Worm (Caenorhabditis elegans) whole organism, L1 larva: Measurements from ENCODE around the gene F14H8.8.

Experiments
- C16A3.4 ChIP-seq: fragments of 150-350 bp; optimal IDR thresholded peaks from 2 replicates; lab custom pipeline; 2014; ENCODE audit warnings: missing biosample characterization, missing genetic modification characterization
- C34B4.2 ChIP-seq: sonication (generic microtip); optimal IDR thresholded peaks from 2 replicates; lab custom pipeline; 2017; ENCODE audit warnings: mild to moderate bottlenecking, missing genetic modification characterization, missing compliant biosample characterization
- alr-1 ChIP-seq: fragments of 200-800 bp; sonication (Bioruptor generic); optimal IDR thresholded peaks from 2 replicates; lab custom pipeline; 2018; ENCODE audit warnings: borderline replicate concordance, mild to moderate bottlenecking, missing genetic modification characterization, missing compliant biosample characterization
- ama-1 ChIP-seq: fragments of 150-350 bp; optimal IDR thresholded peaks from 2 replicates; lab custom pipeline; 2014
- ceh-82 ChIP-seq, 3 experiments: fragments of 150-350 bp in 1 of 3; sonication (generic microtip) in 2 of 3; optimal IDR thresholded peaks; 2 replicates each; lab custom pipeline; 2014 to 2017; ENCODE audit warnings: missing biosample characterization in 3 of 3, missing genetic modification characterization in 3 of 3
- ceh-88 ChIP-seq: fragments of 200-800 bp; sonication (Bioruptor generic); IDR thresholded peaks from 2 replicates; pipeline ENCODE4 v1.3.6; 2022; ENCODE audit warnings: missing genetic modification characterization, missing compliant biosample characterization
- dpl-1 ChIP-seq, 3 experiments: fragments of 150-350 bp in 2 of 3; sonication (generic microtip) in 1 of 3; optimal IDR thresholded peaks; 2 replicates each; lab custom pipeline; 2014 to 2017; ENCODE audit warnings: missing biosample characterization in 3 of 3, missing genetic modification characterization in 3 of 3, missing genetic modification reagents in 3 of 3
- dsc-1 ChIP-seq: sonication (generic microtip); optimal IDR thresholded peaks from 2 replicates; lab custom pipeline; 2016; ENCODE audit warnings: mild to moderate bottlenecking, missing genetic modification characterization, missing compliant biosample characterization
- efl-1 ChIP-seq, 4 experiments: fragments of 150-350 bp; optimal IDR thresholded peaks in 3 of 4; peaks in 1 of 4; 1 replicate in 1 of 4; 2 replicates in 3 of 4; lab custom pipeline; 2014; ENCODE audit warnings: missing biosample characterization in 2 of 4, missing genetic modification characterization in 2 of 4, missing genetic modification reagents in 2 of 4
- egl-13 ChIP-seq: sonication (generic microtip); optimal IDR thresholded peaks from 2 replicates; lab custom pipeline; 2016; ENCODE audit warnings: missing genotype, missing genetic modification reagents, missing genetic modification characterization, missing compliant biosample characterization
- egl-27 ChIP-seq, 2 experiments: fragments of 150-350 bp in 1 of 2; sonication (generic microtip); optimal IDR thresholded peaks; 3 replicates each; lab custom pipeline; 2017 to 2018; ENCODE audit warnings: missing biosample characterization in 2 of 2, missing genetic modification characterization in 2 of 2, missing genetic modification reagents in 2 of 2
- elt-3 ChIP-seq, 6 experiments: fragments of 150-350 bp in 1 of 6; sonication (generic microtip); optimal IDR thresholded peaks; 2 replicates each; lab custom pipeline; 2017 to 2018; ENCODE audit warnings: missing biosample characterization in 6 of 6, missing genetic modification characterization in 6 of 6, inconsistent platforms in 1 of 6
- fkh-4 ChIP-seq: sonication (generic microtip); optimal IDR thresholded peaks from 2 replicates; lab custom pipeline; 2016; ENCODE audit warnings: missing compliant biosample characterization, missing genetic modification characterization, borderline replicate concordance
- fkh-8 ChIP-seq: sonication (generic microtip); optimal IDR thresholded peaks from 2 replicates; lab custom pipeline; 2016; ENCODE audit warnings: mild to moderate bottlenecking, missing genetic modification characterization, missing compliant biosample characterization
- fos-1 ChIP-seq: fragments of 150-350 bp; optimal IDR thresholded peaks from 2 replicates; lab custom pipeline; 2014; ENCODE audit warnings: missing biosample characterization, missing genetic modification characterization
- hlh-4 ChIP-seq: sonication (generic microtip); optimal IDR thresholded peaks from 2 replicates; lab custom pipeline; 2016; ENCODE audit warnings: mild to moderate bottlenecking, missing genetic modification characterization, missing compliant biosample characterization
- hpl-2 ChIP-seq: fragments of 150-350 bp; optimal IDR thresholded peaks from 2 replicates; lab custom pipeline; 2014; ENCODE audit warnings: missing biosample characterization, missing genetic modification reagents, missing genetic modification characterization
- lin-13 ChIP-seq: fragments of 150-350 bp; optimal IDR thresholded peaks from 2 replicates; lab custom pipeline; 2014; ENCODE audit warnings: missing biosample characterization, missing genetic modification reagents, missing genetic modification characterization
- lin-14 ChIP-seq: fragments of 200-800 bp; sonication (Bioruptor generic); optimal IDR thresholded peaks from 2 replicates; lab custom pipeline; 2018; ENCODE audit warnings: mild to moderate bottlenecking, missing genetic modification characterization, moderate library complexity, missing compliant biosample characterization
- lin-15B ChIP-seq: fragments of 150-350 bp; sonication (generic microtip); optimal IDR thresholded peaks from 3 replicates; lab custom pipeline; 2014; ENCODE audit warnings: missing biosample characterization, missing genetic modification characterization
- lin-39 ChIP-seq: fragments of 150-350 bp; optimal IDR thresholded peaks from 2 replicates; lab custom pipeline; 2014; ENCODE audit warnings: missing biosample characterization, missing genetic modification reagents, missing genetic modification characterization
- lsy-2 ChIP-seq, 2 experiments: fragments of 150-350 bp; optimal IDR thresholded peaks; 2 replicates each; lab custom pipeline; 2014; ENCODE audit warnings: missing biosample characterization in 2 of 2, missing genetic modification characterization in 2 of 2
- mef-2 ChIP-seq: fragments of 150-350 bp; optimal IDR thresholded peaks from 2 replicates; lab custom pipeline; 2014; ENCODE audit warnings: missing biosample characterization, missing genetic modification characterization
- mep-1 ChIP-seq: fragments of 150-350 bp; optimal IDR thresholded peaks from 2 replicates; lab custom pipeline; 2014; ENCODE audit warnings: missing biosample characterization, missing genetic modification characterization
- nhr-237 ChIP-seq: fragments of 150-350 bp; optimal IDR thresholded peaks from 2 replicates; lab custom pipeline; 2014; ENCODE audit warnings: missing biosample characterization, missing genetic modification characterization
- nhr-28 ChIP-seq: fragments of 150-350 bp; optimal IDR thresholded peaks from 2 replicates; lab custom pipeline; 2014; ENCODE audit warnings: missing biosample characterization, missing genetic modification characterization
- nhr-71 ChIP-seq: sonication (generic microtip); optimal IDR thresholded peaks from 2 replicates; lab custom pipeline; 2016; ENCODE audit warnings: mild to moderate bottlenecking, missing genetic modification characterization, moderate library complexity, missing compliant biosample characterization
- nhr-77 ChIP-seq: fragments of 150-350 bp; optimal IDR thresholded peaks from 2 replicates; lab custom pipeline; 2014; ENCODE audit warnings: missing biosample characterization, missing genetic modification characterization
- nhr-85 ChIP-seq: sonication (generic microtip); peaks from one replicate; lab custom pipeline; 2016; ENCODE audit warnings: missing genetic modification characterization, inconsistent platforms, missing compliant biosample characterization
- snpc-4 ChIP-seq: fragments of 150-350 bp; optimal IDR thresholded peaks from 2 replicates; lab custom pipeline; 2014; ENCODE audit warnings: missing biosample characterization, missing genetic modification characterization
- sox-4 ChIP-seq: sonication (generic microtip); optimal IDR thresholded peaks from 2 replicates; lab custom pipeline; 2016; ENCODE audit warnings: missing genetic modification characterization, missing compliant biosample characterization
- tbx-2 ChIP-seq: sonication (generic microtip); optimal IDR thresholded peaks from 2 replicates; lab custom pipeline; 2016; ENCODE audit warnings: missing genetic modification characterization, missing compliant biosample characterization
- tlp-1 ChIP-seq: fragments of 150-350 bp; optimal IDR thresholded peaks from 2 replicates; lab custom pipeline; 2014; ENCODE audit warnings: missing biosample characterization, missing genetic modification characterization
- unc-62 ChIP-seq: fragments of 150-350 bp; optimal IDR thresholded peaks from 2 replicates; lab custom pipeline; 2014; ENCODE audit warnings: missing biosample characterization, missing genetic modification reagents, missing genetic modification characterization
- unc-86 ChIP-seq: sonication (generic microtip); optimal IDR thresholded peaks from 2 replicates; lab custom pipeline; 2016; ENCODE audit warnings: missing genetic modification characterization, missing compliant biosample characterization
- vab-15 ChIP-seq: sonication (generic microtip); optimal IDR thresholded peaks from 2 replicates; lab custom pipeline; 2017; ENCODE audit warnings: missing genotype, mild to moderate bottlenecking, missing genetic modification characterization, missing compliant biosample characterization
- xbp-1 ChIP-seq: sonication (generic microtip); optimal IDR thresholded peaks from 2 replicates; lab custom pipeline; 2016; ENCODE audit warnings: missing genetic modification characterization, missing compliant biosample characterization
- zip-4 ChIP-seq: fragments of 200-800 bp; sonication (Bioruptor generic); optimal IDR thresholded peaks from 2 replicates; lab custom pipeline; 2018; ENCODE audit warnings: mild to moderate bottlenecking, missing genetic modification characterization, moderate library complexity, missing compliant biosample characterization
- ztf-11 ChIP-seq, 2 experiments: sonication (generic microtip); optimal IDR thresholded peaks; 2 replicates each; lab custom pipeline; 2016 to 2017; ENCODE audit warnings: missing genetic modification characterization in 2 of 2, missing biosample characterization in 1 of 2, missing compliant biosample characterization in 1 of 2
- ztf-4 ChIP-seq: fragments of 150-350 bp; optimal IDR thresholded peaks from 2 replicates; lab custom pipeline; 2014; ENCODE audit warnings: missing biosample characterization, missing genetic modification characterization

Gene F14H8.8

ce11 chrV:15065837-15066348, 36.6 kb downstream of the F14H8.8 start, which contains the start of gene otub-1:
Gene otub-1 (plus strand): TSS chrV:15066298.
- TF ChIP-seq snpc-4 (tag; lab: Kevin White, UChicago) (no peak), efl-1 (optimal IDR thresholded peaks at IDR 0.05; lab: Kevin White, UChicago) (no peak), efl-1 (GFP tag; optimal IDR thresholded peaks at IDR 0.05 in 1 of 2; lab: Kevin White, UChicago) (peak in 1 of 2 experiments; percentile 13), nhr-77 (tag; lab: Kevin White, UChicago) (no peak), vab-15 (tag; lab: Kevin White, UChicago) (no peak)

- no peak for TF ChIP-seq efl-1 (optimal IDR thresholded peaks at IDR 0.05; lab: Kevin White, UChicago)
- no peak for TF ChIP-seq efl-1 (GFP tag; optimal IDR thresholded peaks at IDR 0.05 in 1 of 2; lab: Kevin White, UChicago)
- TF ChIP-seq nhr-85 (tag; lab: Kevin White, UChicago) = no peak
- no peak for TF ChIP-seq lin-13 (GFP tag; lab: Kevin White, UChicago)
- no peak for TF ChIP-seq dpl-1 (GFP tag; optimal IDR thresholded peaks at IDR 0.05; lab: Kevin White, UChicago)
- TF ChIP-seq hlh-4 = no peak
- TF ChIP-seq unc-62 (GFP tag; lab: Kevin White, UChicago) = no peak
- no peak for TF ChIP-seq ztf-4 (tag; lab: Kevin White, UChicago)
- TF ChIP-seq unc-86 (tag; lab: Kevin White, UChicago) = no peak
- TF ChIP-seq mef-2 = no peak
- no peak for TF ChIP-seq fos-1 (tag; lab: Kevin White, UChicago)
- TF ChIP-seq zip-4 (GFP tag; lab: Kevin White, UChicago) = no peak
- TF ChIP-seq hpl-2 (GFP tag; lab: Kevin White, UChicago) = no peak
- TF ChIP-seq lin-39 = no peak
- no peak for TF ChIP-seq nhr-71 (tag; lab: Kevin White, UChicago)
- TF ChIP-seq nhr-28 (tag; lab: Kevin White, UChicago) = no peak
Measured at ce11 chrV:15067165-15067564, 37.9 kb downstream of the F14H8.8 start, which contains the start of gene C25D7.10. Gene C25D7.10 (plus strand): TSS chrV:15067465.

- TF ChIP-seq fkh-4 (tag; lab: Kevin White, UChicago) (no peak), efl-1 (optimal IDR thresholded peaks at IDR 0.05; lab: Kevin White, UChicago) (no peak), efl-1 (GFP tag; optimal IDR thresholded peaks at IDR 0.05 in 1 of 2; lab: Kevin White, UChicago) (peak in 1 of 2 experiments; percentile 24)
Measured at ce11 chrV:15068378-15068777, 39.1 kb downstream of the F14H8.8 start, which contains the start of gene dnj-3. Gene dnj-3 (plus strand): TSS chrV:15068678.

- no peak for TF ChIP-seq hpl-2 (GFP tag; lab: Kevin White, UChicago)
- peak in 1 of 2 experiments; percentile 73 for TF ChIP-seq lsy-2 (tag; optimal IDR thresholded peaks at IDR 0.05; lab: Kevin White, UChicago)
- no peak for TF ChIP-seq mef-2
- TF ChIP-seq lin-14 (GFP tag; lab: Kevin White, UChicago) = peak; percentile 3
- no peak for TF ChIP-seq ztf-11 (tag; optimal IDR thresholded peaks at IDR 0.05; lab: Kevin White, UChicago)
- TF ChIP-seq ceh-82 (tag; optimal IDR thresholded peaks at IDR 0.05; lab: Kevin White, UChicago) = no peak
Measured at ce11 chrV:15069435-15069985, 40.2 kb downstream of the F14H8.8 start.

- TF ChIP-seq lin-15B (tag; lab: Kevin White, UChicago) (peak; percentile 29), mep-1 (tag; lab: Kevin White, UChicago) (peak; percentile 92), xbp-1 (tag; lab: Kevin White, UChicago) (peak; percentile 80), nhr-237 (peak; percentile 77), egl-27 (tag; optimal IDR thresholded peaks at IDR 0.05; lab: Kevin White, UChicago) (peak; percentile 58 to 76), hlh-4 (no peak), tbx-2 (tag; lab: Kevin White, UChicago) (peak; percentile 91), C34B4.2 (no peak), ama-1 (lab: Kevin White, UChicago) (no peak), unc-86 (tag; lab: Kevin White, UChicago) (peak; percentile 92), alr-1 (tag; lab: Kevin White, UChicago) (no peak), vab-15 (tag; lab: Kevin White, UChicago) (no peak), fkh-8 (tag; lab: Kevin White, UChicago) (peak; percentile 95), ceh-88 (GFP tag; lab: Robert Waterston, UW) (no peak; the same call in 1 of the 2 replicates), zip-4 (GFP tag; lab: Kevin White, UChicago) (no peak), sox-4 (tag; lab: Kevin White, UChicago) (peak; percentile 14), egl-13 (tag; lab: Kevin White, UChicago) (no peak), elt-3 (tag; optimal IDR thresholded peaks at IDR 0.05; lab: Kevin White, UChicago) (no peak), tlp-1 (tag; lab: Kevin White, UChicago) (no peak), dsc-1 (tag; lab: Kevin White, UChicago) (peak; percentile 89), lsy-2 (tag; optimal IDR thresholded peaks at IDR 0.05; lab: Kevin White, UChicago) (peak; percentile 76 to 87), C16A3.4 (tag; lab: Kevin White, UChicago) (peak; percentile 66), dpl-1 (GFP tag; optimal IDR thresholded peaks at IDR 0.05; lab: Kevin White, UChicago) (peak; percentile 49 to 59 (median 57))
Measured at ce11 chrV:15071015-15071810, 41.9 kb downstream of the F14H8.8 start, which contains the start of gene unc-76. Gene unc-76 (plus strand): TSS chrV:15071760.
